Worm (Caenorhabditis elegans): ENCODE results near the gene srt-70.

Gene srt-70

DNA sequence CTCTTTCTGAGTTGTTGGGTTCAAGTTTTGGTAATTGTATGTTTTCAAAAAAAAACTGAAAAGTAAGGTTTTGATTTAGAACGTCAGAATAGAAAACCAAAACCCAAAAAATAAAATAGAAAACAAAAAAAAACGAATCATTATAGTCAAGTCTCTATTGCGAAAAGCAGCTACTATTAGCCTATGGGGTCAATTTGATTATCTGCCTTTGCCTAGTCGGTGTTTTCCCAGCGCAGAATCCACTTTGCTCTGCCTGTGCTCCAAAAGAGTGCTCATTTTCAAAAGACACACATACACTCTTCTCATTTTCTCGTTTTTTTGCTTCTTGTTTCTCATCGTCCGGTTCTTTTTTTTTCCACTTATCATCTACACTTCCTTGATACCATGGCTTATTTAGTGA lies 29.3 kb upstream of the srt-70 start:
- TF ChIP-seq elt-2 (tag; optimal IDR thresholded peaks at IDR 0.05), result no peak

DNA sequence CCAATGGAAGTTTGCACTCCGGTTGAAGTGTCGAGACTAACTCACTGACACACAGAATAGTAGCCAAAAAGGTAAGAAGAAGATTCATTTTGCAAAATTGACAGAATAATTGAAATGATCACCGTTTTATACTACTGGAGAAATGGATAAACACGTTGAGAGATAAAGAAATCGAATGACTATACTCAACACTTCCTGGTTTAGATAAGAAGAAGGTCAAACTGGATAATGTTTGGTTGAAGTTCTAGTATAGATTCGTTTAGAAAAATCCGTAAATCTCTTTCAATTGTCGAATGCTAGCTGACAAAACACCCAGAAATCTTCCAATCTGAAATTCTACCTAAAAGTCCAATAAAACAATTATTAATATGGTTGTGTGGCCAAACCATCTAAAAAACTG lies 27.9 kb upstream of the srt-70 start, which contains the start of gene Y49G5A.1:
TSS of gene Y49G5A.1 (minus strand) at position 101 of the 400 bp plus-strand sequence.
- TF ChIP-seq R02D3.7 (tag; optimal IDR thresholded peaks at IDR 0.05) (no peak), nhr-12 (tag; optimal IDR thresholded peaks at IDR 0.05) (no peak), elt-3 (tag; optimal IDR thresholded peaks at IDR 0.05) (no peak), lsy-12 (tag; optimal IDR thresholded peaks at IDR 0.05) (no peak), ama-1 (optimal IDR thresholded peaks at IDR 0.05) (no peak), unc-39 (tag; optimal IDR thresholded peaks at IDR 0.05) (no peak), ceh-16 (tag; optimal IDR thresholded peaks at IDR 0.05) (no peak), egl-27 (tag; optimal IDR thresholded peaks at IDR 0.05) (no peak), sea-2 (GFP tag; optimal IDR thresholded peaks at IDR 0.05) (no peak), ceh-82 (tag; optimal IDR thresholded peaks at IDR 0.05) (no peak), aly-2 (tag; optimal IDR thresholded peaks at IDR 0.05) (no peak), mdl-1 (tag; optimal IDR thresholded peaks at IDR 0.05) (no peak), nhr-43 (tag; optimal IDR thresholded peaks at IDR 0.05; ENCODE audit: poor library complexity, severe bottlenecking) (no peak)

ce11 chrV:5284270-5284980 lies 25.1 kb upstream of the srt-70 start:
- TF ChIP-seq nhr-43 (tag; optimal IDR thresholded peaks at IDR 0.05; ENCODE audit: poor library complexity, severe bottlenecking) (peak; percentile 10), lsy-12 (tag; optimal IDR thresholded peaks at IDR 0.05) (peak; percentile 67)

DNA sequence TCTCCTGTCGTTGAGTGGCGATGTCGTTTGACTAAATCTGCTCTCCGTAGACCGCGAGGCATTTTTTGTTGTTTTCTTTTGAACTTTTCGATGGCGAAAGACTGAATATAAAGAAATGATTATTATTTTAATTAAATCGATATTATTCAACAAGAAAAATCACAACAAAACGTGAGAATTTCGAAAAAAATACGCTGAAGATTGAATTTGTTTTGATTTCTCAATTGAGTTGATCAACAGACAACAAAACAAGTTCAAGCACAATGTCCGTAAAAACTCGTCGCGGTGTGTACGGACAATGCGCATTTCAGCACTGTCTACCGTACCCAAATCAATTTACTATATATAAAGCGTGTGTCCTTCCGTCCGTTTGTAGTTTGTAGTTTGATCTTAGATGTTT lies 18.7 kb upstream of the srt-70 start, which contains the start of gene B0238.9:
TSS of gene B0238.9 (minus strand) at position 101 of the 400 bp plus-strand sequence.
- TF ChIP-seq mdl-1 (tag; optimal IDR thresholded peaks at IDR 0.05) (no peak), lin-39 (tag; optimal IDR thresholded peaks at IDR 0.05) (no peak), fkh-10 (GFP tag; optimal IDR thresholded peaks at IDR 0.05) (no peak), jun-1 (tag; optimal IDR thresholded peaks at IDR 0.05) (no peak), elt-2 (tag; optimal IDR thresholded peaks at IDR 0.05) (no peak), lsy-12 (tag; optimal IDR thresholded peaks at IDR 0.05) (no peak), zag-1 (tag; optimal IDR thresholded peaks at IDR 0.05) (no peak), nhr-43 (tag; optimal IDR thresholded peaks at IDR 0.05; ENCODE audit: poor library complexity, severe bottlenecking) (no peak), R02D3.7 (tag; optimal IDR thresholded peaks at IDR 0.05) (no peak), ceh-9 (tag; optimal IDR thresholded peaks at IDR 0.05) (no peak), pha-4 (tag; optimal IDR thresholded peaks at IDR 0.05) (no peak), mml-1 (tag; optimal IDR thresholded peaks at IDR 0.05) (no peak), egl-5 (tag; optimal IDR thresholded peaks at IDR 0.05) (no peak), ceh-82 (tag; optimal IDR thresholded peaks at IDR 0.05) (no peak), aly-2 (tag; optimal IDR thresholded peaks at IDR 0.05) (no peak)

- TF ChIP-seq nhr-43 (tag; optimal IDR thresholded peaks at IDR 0.05; ENCODE audit: poor library complexity, severe bottlenecking), result peak; percentile 39
- TF ChIP-seq ztf-11 (tag; optimal IDR thresholded peaks at IDR 0.05), result no peak
- peak; percentile 23 for TF ChIP-seq ama-1 (optimal IDR thresholded peaks at IDR 0.05)
- no peak for TF ChIP-seq egl-27 (tag; optimal IDR thresholded peaks at IDR 0.05)
- no peak for TF ChIP-seq sea-2 (GFP tag; optimal IDR thresholded peaks at IDR 0.05)
- no peak for TF ChIP-seq nhr-11 (tag; optimal IDR thresholded peaks at IDR 0.05)
- TF ChIP-seq lin-39 (tag; optimal IDR thresholded peaks at IDR 0.05), result no peak
- no peak for TF ChIP-seq aly-2 (tag; optimal IDR thresholded peaks at IDR 0.05)
Measured at ce11 chrV:5275426-5276007, 16.2 kb upstream of the srt-70 start.

DNA sequence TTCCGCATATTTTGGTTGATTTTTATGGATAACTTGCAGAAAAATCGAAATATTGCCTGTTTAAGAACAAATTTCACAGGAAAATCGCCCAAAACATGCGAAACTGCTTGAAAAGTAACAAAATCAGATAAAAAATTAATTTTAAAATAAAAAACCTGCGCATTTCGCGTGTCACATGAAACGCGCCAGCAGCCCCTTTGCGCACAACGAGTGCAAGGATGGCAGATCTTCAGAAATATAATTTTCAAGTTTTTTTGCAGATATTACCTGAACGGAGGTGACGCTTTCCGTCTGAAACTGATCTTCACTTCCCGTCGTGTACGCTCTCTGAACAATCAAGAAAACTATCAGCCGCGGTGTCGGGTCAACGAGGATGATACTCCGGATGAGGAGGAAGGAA lies 15.6 kb upstream of the srt-70 start:
- no peak for TF ChIP-seq egl-27 (tag; optimal IDR thresholded peaks at IDR 0.05)
- TF ChIP-seq eor-1 (tag; optimal IDR thresholded peaks at IDR 0.05), result no peak
- TF ChIP-seq nhr-43 (tag; optimal IDR thresholded peaks at IDR 0.05; ENCODE audit: poor library complexity, severe bottlenecking), result peak; percentile 1
- no peak for TF ChIP-seq ceh-16 (tag; optimal IDR thresholded peaks at IDR 0.05)
- TF ChIP-seq pha-4 (tag; optimal IDR thresholded peaks at IDR 0.05), result peak; percentile 53
- no peak for TF ChIP-seq ceh-28 (tag; optimal IDR thresholded peaks at IDR 0.05)
- peak; percentile 9 for TF ChIP-seq elt-2 (tag; optimal IDR thresholded peaks at IDR 0.05)
- TF ChIP-seq unc-62 (GFP tag; optimal IDR thresholded peaks at IDR 0.05), result no peak
- peak; percentile 53 for TF ChIP-seq nfya-1 (tag; optimal IDR thresholded peaks at IDR 0.05; ENCODE audit: insufficient read depth)
- TF ChIP-seq pqm-1 (tag; optimal IDR thresholded peaks at IDR 0.05), result no peak
- peak; percentile 51 for TF ChIP-seq nhr-23 (tag; optimal IDR thresholded peaks at IDR 0.05)
- peak; percentile 64 for TF ChIP-seq lin-15B (tag; optimal IDR thresholded peaks at IDR 0.05)

Data from whole organism, L3 larva.